Worm (Caenorhabditis elegans): ENCODE data around the gene ZK470.2.

Gene ZK470.2

ce11 chrX:4137452-4138164 is 2.7 kb downstream of the ZK470.2 start (continued):
- no peak for TF ChIP-seq C17E4.6 (GFP tag; IDR thresholded peaks at IDR 0.05)
- TF ChIP-seq hmg-1.2 (GFP tag; IDR thresholded peaks at IDR 0.05), result no peak
- no peak for TF ChIP-seq B0261.1 (tag; optimal IDR thresholded peaks at IDR 0.05)
- no peak for TF ChIP-seq lag-1 (GFP tag; IDR thresholded peaks at IDR 0.05)
- TF ChIP-seq dox-1 (GFP tag; IDR thresholded peaks at IDR 0.05), result peak; percentile 32; the same call in 1 of the 2 replicates
- no peak for TF ChIP-seq mel-28 (tag; optimal IDR thresholded peaks at IDR 0.05; ENCODE audit: borderline replicate concordance)
- no peak for TF ChIP-seq nhr-120 (GFP tag; IDR thresholded peaks at IDR 0.05)
- TF ChIP-seq F57C9.4 (tag; optimal IDR thresholded peaks at IDR 0.05), result no peak
- no peak for TF ChIP-seq sea-2 (GFP tag; IDR thresholded peaks at IDR 0.05)
- TF ChIP-seq cebp-2 (GFP tag; IDR thresholded peaks at IDR 0.05), result no peak
- TF ChIP-seq ceh-27 (GFP tag; optimal IDR thresholded peaks at IDR 0.05), result peak; percentile 3
- TF ChIP-seq repo-1 (tag; optimal IDR thresholded peaks at IDR 0.05), result no peak
- TF ChIP-seq Y56A3A.18 (GFP tag; IDR thresholded peaks at IDR 0.05), result no peak
- TF ChIP-seq F55B11.4 (tag; optimal IDR thresholded peaks at IDR 0.05; ENCODE audit: borderline replicate concordance, insufficient read depth), result no peak
- no peak for TF ChIP-seq fkh-3 (tag; optimal IDR thresholded peaks at IDR 0.05)
- TF ChIP-seq dpff-1 (tag; optimal IDR thresholded peaks at IDR 0.05), result no peak
- TF ChIP-seq cebp-1 (GFP tag; IDR thresholded peaks at IDR 0.05), result peak; percentile 88
- TF ChIP-seq cebp-1 (tag; optimal IDR thresholded peaks at IDR 0.05), result peak; percentile 96
- no peak for TF ChIP-seq T26A5.8 (tag; optimal IDR thresholded peaks at IDR 0.05)
- TF ChIP-seq F10E7.11 (tag; optimal IDR thresholded peaks at IDR 0.05), result no peak
- no peak for TF ChIP-seq Y53F4B.3 (GFP tag; IDR thresholded peaks at IDR 0.05)
- no peak for TF ChIP-seq ztf-25 (GFP tag; IDR thresholded peaks at IDR 0.05)
- TF ChIP-seq tbp1 (GFP tag; optimal IDR thresholded peaks at IDR 0.05), result peak; percentile 7
- no peak for TF ChIP-seq tbx-9 (tag; optimal IDR thresholded peaks at IDR 0.05; ENCODE audit: borderline replicate concordance)

- TF ChIP-seq pha-4 (tag; optimal IDR thresholded peaks at IDR 0.05) (no peak), nfya-2 (GFP tag; IDR thresholded peaks at IDR 0.05) (no peak), B0261.1 (tag; optimal IDR thresholded peaks at IDR 0.05) (no peak), Y67H2A.10 (GFP tag; conservative IDR thresholded peaks at IDR 0.05) (no peak), mes-4 (tag; optimal IDR thresholded peaks at IDR 0.05) (no peak)
Measured at ce11 chrX:4138413-4139193, 3.6 kb downstream of the ZK470.2 start.

- TF ChIP-seq ekl-4 (GFP tag; IDR thresholded peaks at IDR 0.05) (no peak), hlh-12 (tag; optimal IDR thresholded peaks at IDR 0.05) (no peak), madf-8 (GFP tag; conservative IDR thresholded peaks at IDR 0.05) (no peak), nfyb-1 (GFP tag; IDR thresholded peaks at IDR 0.05) (0 out of 2 replicates have a peak, but pooled peaks have one; percentile 44), Y67H2A.10 (GFP tag; conservative IDR thresholded peaks at IDR 0.05) (no peak), efl-1 (GFP tag; optimal IDR thresholded peaks at IDR 0.05) (no peak), F39B2.1 (GFP tag; IDR thresholded peaks at IDR 0.05) (no peak), cebp-1 (GFP tag; IDR thresholded peaks at IDR 0.05) (no peak), cebp-1 (tag; optimal IDR thresholded peaks at IDR 0.05) (peak; percentile 20), zfh-2 (GFP tag; conservative IDR thresholded peaks at IDR 0.05) (peak; percentile 56; the same call in 1 of the 2 replicates), F52B5.7 (tag; optimal IDR thresholded peaks at IDR 0.05) (no peak), lsy-27 (tag; optimal IDR thresholded peaks at IDR 0.05; ENCODE audit: borderline replicate concordance, insufficient read depth) (no peak), repo-1 (tag; optimal IDR thresholded peaks at IDR 0.05) (no peak), F49E8.2 (tag; optimal IDR thresholded peaks at IDR 0.05; ENCODE audit: insufficient read depth) (no peak), rpc-1 (optimal IDR thresholded peaks at IDR 0.05) (no peak), rpc-1 (tag; optimal IDR thresholded peaks at IDR 0.05) (no peak), him-1 (tag; optimal IDR thresholded peaks at IDR 0.05) (no peak), hlh-26 (GFP tag; conservative IDR thresholded peaks at IDR 0.05) (no peak), hsf-1 (GFP tag; IDR thresholded peaks at IDR 0.05) (no peak)
Measured at ce11 chrX:4139593-4140565, 4.9 kb downstream of the ZK470.2 start, which contains the start of gene ZK470.4. TSS of gene ZK470.4 (minus strand) at chrX:4139767.

Data from whole organism, young adult.